Worm (Caenorhabditis elegans): ENCODE data around the gene K08H2.10.

DNA sequence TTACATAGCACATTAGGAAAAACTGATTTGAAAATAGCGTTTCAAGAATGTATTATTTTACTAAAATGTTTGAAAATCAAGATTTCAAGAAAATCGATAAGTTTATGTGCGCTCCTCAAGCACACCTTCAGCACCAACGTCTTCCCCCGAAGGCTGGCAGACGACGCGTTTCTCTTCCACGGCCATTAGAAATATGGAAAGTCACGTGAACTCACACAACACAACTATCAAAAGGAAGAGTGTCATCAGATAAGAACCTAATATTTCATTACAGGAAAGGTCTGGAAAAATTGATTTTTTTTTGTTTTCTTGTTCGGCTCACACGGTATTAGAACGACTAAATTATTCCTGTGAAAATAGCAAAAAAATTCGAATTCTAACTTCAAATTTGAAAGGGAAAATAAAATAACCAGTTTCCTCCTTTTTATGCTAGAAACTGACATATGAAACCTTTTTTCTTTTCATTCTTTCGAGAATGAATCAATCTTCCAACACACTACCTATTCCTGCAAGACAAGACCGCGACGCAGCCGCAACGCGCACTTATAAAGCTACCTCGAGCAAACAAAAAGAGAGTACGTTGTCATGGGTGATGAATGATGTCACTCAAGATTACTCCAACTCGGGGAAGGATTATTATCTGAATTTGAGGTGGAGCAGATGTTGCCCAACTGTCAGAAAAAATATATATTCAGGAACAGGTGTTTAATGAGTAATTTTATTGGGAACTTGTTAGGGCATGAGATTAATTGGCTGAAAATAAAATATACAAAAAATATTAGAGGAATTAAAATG lies 32.3 kb upstream of the K08H2.10 start:
- TF ChIP-seq hlh-6 (tag; optimal IDR thresholded peaks at IDR 0.05), result no peak
- TF ChIP-seq tbx-2 (tag; optimal IDR thresholded peaks at IDR 0.05), result no peak
- no peak for TF ChIP-seq pha-4 (tag; optimal IDR thresholded peaks at IDR 0.05)
- no peak for TF ChIP-seq ama-1 (optimal IDR thresholded peaks at IDR 0.05)
- no peak for TF ChIP-seq ceh-9 (tag; optimal IDR thresholded peaks at IDR 0.05)
- no peak for TF ChIP-seq hlh-15 (tag; optimal IDR thresholded peaks at IDR 0.05)
